Worm (Caenorhabditis elegans): Measurements from ENCODE around the gene K06G5.3.

- TF ChIP-seq ztf-11 (tag; optimal IDR thresholded peaks at IDR 0.05) (no peak), pqm-1 (tag; optimal IDR thresholded peaks at IDR 0.05) (no peak), dve-1 (tag; optimal IDR thresholded peaks at IDR 0.05; ENCODE audit: insufficient read depth) (no peak), nhr-77 (tag; optimal IDR thresholded peaks at IDR 0.05) (no peak), F49E8.2 (tag; optimal IDR thresholded peaks at IDR 0.05; ENCODE audit: borderline replicate concordance) (no peak), hif-1 (tag; optimal IDR thresholded peaks at IDR 0.05) (no peak), lim-7 (GFP tag; IDR thresholded peaks at IDR 0.05) (no peak), unc-62 (GFP tag; optimal IDR thresholded peaks at IDR 0.05 in 1 of 2) (no peak), unc-62 (tag; optimal IDR thresholded peaks at IDR 0.05) (no peak), ZK337.2 (GFP tag; IDR thresholded peaks at IDR 0.05) (no peak), ces-1 (GFP tag; optimal IDR thresholded peaks at IDR 0.05) (no peak), lin-13 (GFP tag; optimal IDR thresholded peaks at IDR 0.05) (no peak)
These were observed 11.9 kb upstream of the K06G5.3 start, which contains the start of gene srg-37 for ce11 chrX:14234932-14235331.

All from whole organism, L4 larva.